Fruit fly (Drosophila melanogaster) whole organism, wandering third instar larva: ENCODE results near the gene O-fut2.

Source experiments
- CG32264 ChIP-seq: fragments of 200-800 bp; sonication (Bioruptor generic); optimal IDR thresholded peaks from 2 replicates; lab custom pipeline; 2016; ENCODE audit warnings: missing biosample characterization, missing genetic modification characterization
- GATAd ChIP-seq: sonication (Bioruptor generic); optimal IDR thresholded peaks from 2 replicates; lab custom pipeline; 2016; ENCODE audit warnings: missing biosample characterization, missing genetic modification characterization
- Myc ChIP-seq: fragments of >200 bp; optimal IDR thresholded peaks from 2 replicates; lab custom pipeline; 2017
- Sp1 ChIP-seq: fragments of 200-800 bp; sonication (Bioruptor generic); optimal IDR thresholded peaks from 3 replicates; lab custom pipeline; 2019; ENCODE audit warnings: missing biosample characterization, mild to moderate bottlenecking, missing genetic modification characterization, moderate library complexity
- br ChIP-seq: fragments of 200-800 bp; sonication (Bioruptor generic); optimal IDR thresholded peaks from 2 replicates; lab custom pipeline; 2016; ENCODE audit warnings: missing biosample characterization, missing genetic modification characterization
- dl ChIP-seq, 2 experiments: fragments of 175-275, 200-275 bp in 1 of 2; fragments of 200-275 bp in 1 of 2; sonication (Bioruptor generic); optimal IDR thresholded peaks; lab custom pipeline; 2018; ENCODE audit warnings: mild to moderate bottlenecking in 2 of 2, missing biosample characterization in 2 of 2, missing genetic modification characterization in 2 of 2, moderate library complexity in 2 of 2; ENCODE audit not compliant: partially characterized antibody in 2 of 2, insufficient read depth in 1 of 2
- dsf ChIP-seq: sonication (Bioruptor generic); optimal IDR thresholded peaks from 2 replicates; lab custom pipeline; 2016; ENCODE audit warnings: missing biosample characterization, missing genetic modification characterization, borderline replicate concordance
- fru ChIP-seq: fragments of 200-800 bp; sonication (Bioruptor generic); optimal IDR thresholded peaks from 3 replicates; lab custom pipeline; 2016; ENCODE audit warnings: missing biosample characterization, mild to moderate bottlenecking, missing genetic modification characterization
- h ChIP-seq: fragments of 200-800 bp; sonication (Bioruptor generic); optimal IDR thresholded peaks from 3 replicates; lab custom pipeline; 2016; ENCODE audit warnings: missing biosample characterization, mild to moderate bottlenecking, missing genetic modification characterization
- lola ChIP-seq: fragments of >200 bp; optimal IDR thresholded peaks from 2 replicates; lab custom pipeline; 2017; ENCODE audit warnings: missing biosample characterization, missing genetic modification characterization
- pan ChIP-seq: fragments of >200 bp; optimal IDR thresholded peaks from 2 replicates; lab custom pipeline; 2017
- psq ChIP-seq: fragments of 200-800 bp; sonication (Bioruptor generic); optimal IDR thresholded peaks from 3 replicates; lab custom pipeline; 2017; ENCODE audit warnings: missing biosample characterization, mild to moderate bottlenecking, missing genetic modification characterization, moderate library complexity
- tai ChIP-seq: sonication (Bioruptor generic); optimal IDR thresholded peaks from 2 replicates; lab custom pipeline; 2016; ENCODE audit warnings: missing biosample characterization, missing genetic modification characterization
- usp ChIP-seq: fragments of >200 bp; optimal IDR thresholded peaks from 2 replicates; lab custom pipeline; 2017; ENCODE audit warnings: missing biosample characterization, missing genetic modification characterization

DNA sequence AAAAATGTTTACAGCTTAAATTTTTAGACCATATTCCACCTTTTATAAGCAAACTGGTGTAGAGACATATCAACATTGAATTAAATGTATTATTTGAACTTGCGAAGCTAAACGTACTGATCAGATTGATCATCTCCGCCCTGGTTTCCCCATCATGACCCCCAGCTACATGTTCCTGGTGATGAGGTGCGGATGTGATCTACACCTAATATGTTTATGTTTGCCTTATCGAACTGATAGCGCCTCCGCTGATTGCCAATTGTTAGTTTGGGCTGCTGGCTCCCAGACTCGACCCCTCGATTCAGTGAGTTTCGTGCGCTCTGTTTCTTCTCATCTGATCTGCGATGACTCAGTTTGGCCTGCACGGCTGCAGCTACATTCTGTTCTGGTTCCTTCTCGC is 6.4 kb upstream of the O-fut2 start, which contains the start of gene CG14780:
- no peak for TF ChIP-seq CG32264 (GFP tag; lab: Kevin White, UChicago)
- no peak for TF ChIP-seq usp (GFP tag; lab: Kevin White, UChicago)
- TF ChIP-seq pan (lab: Kevin White, UChicago) = no peak
- no peak for TF ChIP-seq Sp1 (GFP tag; lab: Kevin White, UChicago)
- TF ChIP-seq psq = no peak
- TF ChIP-seq fru (GFP tag; lab: Kevin White, UChicago) = no peak
- no peak for TF ChIP-seq lola
- TF ChIP-seq h = no peak
- no peak for TF ChIP-seq br (GFP tag; lab: Kevin White, UChicago)
- no peak for TF ChIP-seq dsf (GFP tag; lab: Kevin White, UChicago)
- TF ChIP-seq GATAd (GFP tag; lab: Kevin White, UChicago) = no peak
- no peak for TF ChIP-seq dl (GFP tag; optimal IDR thresholded peaks at IDR 0.05; lab: Kevin White, UChicago; ENCODE audit: insufficient read depth in 1 of 2, partially characterized antibody in 2 of 2)
- TF ChIP-seq tai (GFP tag; lab: Kevin White, UChicago) = no peak
- TF ChIP-seq Myc (lab: Kevin White, UChicago) = no peak
